Worm (Caenorhabditis elegans): Measurements from ENCODE around the gene nhr-91.

Gene nhr-91

ce11 chrX:15328343-15328742, 19.2 kb downstream of the nhr-91 start:
- no peak for TF ChIP-seq unc-62 (GFP tag; optimal IDR thresholded peaks at IDR 0.05)

ce11 chrX:15330664-15331063, 21.5 kb downstream of the nhr-91 start, which contains the start of gene Y15E3A.4:
Y15E3A.4 (plus strand) TSS chrX:15330964.
- TF ChIP-seq unc-62 (GFP tag; optimal IDR thresholded peaks at IDR 0.05), result no peak

ce11 chrX:15334897-15335296, 25.7 kb downstream of the nhr-91 start:
- no peak for TF ChIP-seq unc-62 (GFP tag; optimal IDR thresholded peaks at IDR 0.05)

- TF ChIP-seq unc-62 (GFP tag; optimal IDR thresholded peaks at IDR 0.05), result no peak
Observed at ce11 chrX:15335636-15336035, 26.5 kb downstream of the nhr-91 start.

- no peak for TF ChIP-seq unc-62 (GFP tag; optimal IDR thresholded peaks at IDR 0.05)
Observed at ce11 chrX:15336392-15336791, 27.2 kb downstream of the nhr-91 start.

- TF ChIP-seq unc-62 (GFP tag; optimal IDR thresholded peaks at IDR 0.05), result no peak
Observed at ce11 chrX:15338195-15338594, 29.0 kb downstream of the nhr-91 start.

- no peak for TF ChIP-seq unc-62 (GFP tag; optimal IDR thresholded peaks at IDR 0.05)
Observed at ce11 chrX:15339807-15340596, 30.8 kb downstream of the nhr-91 start, which contains the start of gene Y15E3A.5. Y15E3A.5 (plus strand) TSS chrX:15340558.

- no peak for TF ChIP-seq unc-62 (GFP tag; optimal IDR thresholded peaks at IDR 0.05)
Observed at ce11 chrX:15340743-15341142, 31.6 kb downstream of the nhr-91 start.

- TF ChIP-seq unc-62 (GFP tag; optimal IDR thresholded peaks at IDR 0.05), result no peak
Observed at ce11 chrX:15342092-15342491, 32.9 kb downstream of the nhr-91 start.

- TF ChIP-seq unc-62 (GFP tag; optimal IDR thresholded peaks at IDR 0.05), result no peak
Observed at ce11 chrX:15342744-15343259, 33.6 kb downstream of the nhr-91 start.

ce11 chrX:15343971-15344370, 34.8 kb downstream of the nhr-91 start:
- no peak for TF ChIP-seq unc-62 (GFP tag; optimal IDR thresholded peaks at IDR 0.05)

ce11 chrX:15345346-15346198, 36.4 kb downstream of the nhr-91 start:
- TF ChIP-seq unc-62 (GFP tag; optimal IDR thresholded peaks at IDR 0.05), result no peak

ce11 chrX:15347680-15348079, 38.5 kb downstream of the nhr-91 start:
- TF ChIP-seq unc-62 (GFP tag; optimal IDR thresholded peaks at IDR 0.05), result no peak

ce11 chrX:15352871-15353270, 43.7 kb downstream of the nhr-91 start:
- no peak for TF ChIP-seq unc-62 (GFP tag; optimal IDR thresholded peaks at IDR 0.05)

ce11 chrX:15353874-15354480, 44.8 kb downstream of the nhr-91 start:
- TF ChIP-seq unc-62 (GFP tag; optimal IDR thresholded peaks at IDR 0.05), result no peak

- TF ChIP-seq unc-62 (GFP tag; optimal IDR thresholded peaks at IDR 0.05), result no peak
Observed at ce11 chrX:15354938-15355337, 45.8 kb downstream of the nhr-91 start, which contains the start of gene nfki-1. nfki-1 (plus strand) TSS chrX:15355238.

Measured in whole organism, dauer.